Worm (Caenorhabditis elegans) whole organism, L2 larva: ENCODE data around the gene oma-1.

Experiments
- ceh-16 ChIP-seq: fragments of 150-350 bp; optimal IDR thresholded peaks from 2 replicates; lab custom pipeline; 2014; ENCODE audit warnings: missing biosample characterization, missing genetic modification characterization
- ztf-1 ChIP-seq: fragments of 200-800 bp; sonication (Bioruptor generic); conservative IDR thresholded peaks from 2 replicates; pipeline ENCODE4 v1.3.6; 2022; ENCODE audit warnings: missing genetic modification characterization, missing compliant biosample characterization

DNA sequence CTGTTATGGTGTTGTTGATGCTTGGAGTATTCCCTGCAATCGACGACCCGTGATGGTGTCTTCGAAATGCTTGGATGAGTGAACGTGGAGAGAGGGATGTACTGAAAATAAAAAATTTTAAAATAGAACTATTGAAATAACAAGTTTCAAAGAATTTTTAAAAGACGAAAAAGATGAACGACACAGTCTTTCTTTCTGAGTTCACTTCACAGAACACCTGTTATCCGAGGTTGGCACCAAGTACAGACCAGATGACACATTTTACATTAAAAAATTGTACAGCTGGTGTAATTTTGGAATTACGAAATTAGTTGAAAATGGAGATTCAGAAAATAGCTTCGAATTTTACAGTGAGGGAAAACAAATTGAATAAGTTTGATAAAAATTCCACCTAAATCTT lies 30.0 kb downstream of the oma-1 start, which contains the start of gene rap-1:
- TF ChIP-seq ztf-1: no peak
- TF ChIP-seq ceh-16 (tag; lab: Kevin White, UChicago): no peak
